Fruit fly (Drosophila melanogaster) whole organism, embryonic: ENCODE data around the gene CG32161.

ENCODE experiments used
- ATbp ChIP-seq: fragments of 200-800 bp; sonication (Bioruptor generic); optimal IDR thresholded peaks from 2 replicates; lab custom pipeline; 2017; ENCODE audit warnings: missing biosample characterization, mild to moderate bottlenecking, missing genetic modification characterization, missing genetic modification reagents
- Ada2b ChIP-seq: fragments of 200-800 bp; sonication (Bioruptor generic); IDR thresholded peaks from 2 replicates; pipeline ENCODE4 v1.3.6; 2022; ENCODE audit warnings: missing biosample characterization, missing genetic modification characterization
- Blimp-1 ChIP-seq: fragments of 200-800 bp; sonication (Bioruptor generic); optimal IDR thresholded peaks from 3 replicates; lab custom pipeline; 2018; ENCODE audit warnings: missing biosample characterization, missing genetic modification characterization, mild to moderate bottlenecking, moderate library complexity, missing genetic modification reagents
- CG10267 ChIP-seq: fragments of 200-800 bp; sonication (Bioruptor generic); optimal IDR thresholded peaks from 2 replicates; lab custom pipeline; 2018; ENCODE audit warnings: missing biosample characterization, mild to moderate bottlenecking, missing genetic modification characterization, moderate library complexity
- CG11398 ChIP-seq: fragments of 200-800 bp; sonication (Bioruptor generic); optimal IDR thresholded peaks from 2 replicates; lab custom pipeline; 2016; ENCODE audit warnings: missing biosample characterization, missing genetic modification characterization
- CG1603 ChIP-seq: fragments of 200-800 bp; sonication (Bioruptor generic); optimal IDR thresholded peaks from 2 replicates; lab custom pipeline; 2019; ENCODE audit warnings: missing biosample characterization, mild to moderate bottlenecking, missing genetic modification characterization, moderate library complexity
- CG16813 ChIP-seq: fragments of 200-800 bp; sonication (Bioruptor generic); IDR thresholded peaks from 3 replicates; pipeline ENCODE4 v1.3.6; 2022; ENCODE audit warnings: missing biosample characterization, missing genetic modification characterization; ENCODE audit not compliant: partially characterized antibody
- CG17361 ChIP-seq: fragments of 200-800 bp; sonication (Bioruptor generic); IDR thresholded peaks from 3 replicates; pipeline ENCODE4 v1.3.6; 2022; ENCODE audit warnings: missing biosample characterization, missing genetic modification characterization
- CG17612 ChIP-seq: fragments of 200-800 bp; sonication (Bioruptor generic); IDR thresholded peaks from 2 replicates; pipeline ENCODE4 v1.3.6; 2022; ENCODE audit warnings: missing biosample characterization, missing genetic modification characterization
- CG31388 ChIP-seq: fragments of 200-800 bp; sonication (Bioruptor generic); optimal IDR thresholded peaks from 2 replicates; lab custom pipeline; 2016; ENCODE audit warnings: missing biosample characterization, missing genetic modification characterization
- CG33557 ChIP-seq: fragments of 200-800 bp; sonication (Bioruptor generic); optimal IDR thresholded peaks from 2 replicates; lab custom pipeline; 2019; ENCODE audit warnings: missing biosample characterization, mild to moderate bottlenecking, missing genetic modification characterization, moderate library complexity
- CG5180 ChIP-seq: fragments of 200-800 bp; sonication (Bioruptor generic); optimal IDR thresholded peaks from 3 replicates; lab custom pipeline; 2017; ENCODE audit warnings: missing biosample characterization, missing genetic modification characterization, mild to moderate bottlenecking, moderate library complexity, missing genetic modification reagents
- CG6254 ChIP-seq: fragments of 200-800 bp; sonication (Bioruptor generic); optimal IDR thresholded peaks from 3 replicates; lab custom pipeline; 2017; ENCODE audit warnings: mild to moderate bottlenecking, missing biosample characterization, missing genetic modification reagents, missing genetic modification characterization
- CG6689 ChIP-seq: fragments of 200-800 bp; sonication (Bioruptor generic); IDR thresholded peaks from 2 replicates; pipeline ENCODE4 v1.3.6; 2022; ENCODE audit warnings: missing biosample characterization, missing genetic modification characterization
- CG6813 ChIP-seq: fragments of 200-800 bp; sonication (Bioruptor generic); optimal IDR thresholded peaks from 2 replicates; lab custom pipeline; 2017; ENCODE audit warnings: missing biosample characterization, missing genetic modification characterization, mild to moderate bottlenecking, moderate library complexity, missing genetic modification reagents
- CG7357 ChIP-seq: fragments of 200-800 bp; sonication (Bioruptor generic); IDR thresholded peaks from 3 replicates; pipeline ENCODE4 v1.3.6; 2022; ENCODE audit warnings: missing biosample characterization, missing genetic modification characterization
- CG7987 ChIP-seq: fragments of 200-800 bp; sonication (Bioruptor generic); optimal IDR thresholded peaks from 2 replicates; lab custom pipeline; 2018; ENCODE audit warnings: missing biosample characterization, mild to moderate bottlenecking, missing genetic modification characterization, moderate library complexity
- CG8281 ChIP-seq: fragments of 200-800 bp; sonication (Bioruptor generic); optimal IDR thresholded peaks from 2 replicates; lab custom pipeline; 2018; ENCODE audit warnings: missing biosample characterization, mild to moderate bottlenecking, missing genetic modification characterization, moderate library complexity
- HmgZ ChIP-seq: fragments of 200-800 bp; sonication (Bioruptor generic); optimal IDR thresholded peaks from 2 replicates; lab custom pipeline; 2018; ENCODE audit warnings: missing biosample characterization, mild to moderate bottlenecking, missing genetic modification characterization
- Hr3 ChIP-seq: fragments of 200-800 bp; sonication (Bioruptor generic); optimal IDR thresholded peaks from 3 replicates; lab custom pipeline; 2016; ENCODE audit warnings: missing biosample characterization, missing genetic modification characterization
- Jarid2 ChIP-seq: fragments of 200-800 bp; sonication (Bioruptor generic); optimal IDR thresholded peaks from 3 replicates; lab custom pipeline; 2017; ENCODE audit warnings: mild to moderate bottlenecking, missing biosample characterization, missing genetic modification reagents, missing genetic modification characterization
- Mad ChIP-seq: fragments of 200-800 bp; sonication (Bioruptor generic); optimal IDR thresholded peaks from 2 replicates; lab custom pipeline; 2016; ENCODE audit warnings: missing biosample characterization, missing genetic modification characterization
- Meics ChIP-seq: fragments of 200-800 bp; sonication (Bioruptor generic); optimal IDR thresholded peaks from 2 replicates; lab custom pipeline; 2017; ENCODE audit warnings: missing biosample characterization, mild to moderate bottlenecking, missing genetic modification characterization
- NFAT ChIP-seq: fragments of 200-800 bp; sonication (Bioruptor generic); IDR thresholded peaks from 2 replicates; pipeline ENCODE4 v1.3.6; 2022; ENCODE audit warnings: missing biosample characterization, missing genetic modification characterization
- Nf-YC ChIP-seq: fragments of 200-800 bp; optimal IDR thresholded peaks from 3 replicates; lab custom pipeline; 2019; ENCODE audit warnings: missing biosample characterization, mild to moderate bottlenecking, missing genetic modification characterization, moderate library complexity
- Sry-δ ChIP-seq: fragments of 200-800 bp; sonication (Bioruptor generic); optimal IDR thresholded peaks from 2 replicates; lab custom pipeline; 2016; ENCODE audit warnings: missing biosample characterization, missing genetic modification characterization
- Ssrp ChIP-seq: fragments of 200-800 bp; sonication (Bioruptor generic); optimal IDR thresholded peaks from 2 replicates; lab custom pipeline; 2018; ENCODE audit warnings: missing biosample characterization, mild to moderate bottlenecking, missing genetic modification characterization, moderate library complexity
- crol ChIP-seq: fragments of 200-800 bp; sonication (Bioruptor generic); IDR thresholded peaks from 2 replicates; pipeline ENCODE4 v1.3.6; 2022; ENCODE audit warnings: missing biosample characterization, missing genetic modification characterization
- da ChIP-seq: fragments of 200-800 bp; sonication (Bioruptor generic); optimal IDR thresholded peaks from 2 replicates; lab custom pipeline; 2016; ENCODE audit warnings: missing biosample characterization, missing genetic modification characterization
- dimm ChIP-seq: fragments of 200-800 bp; sonication (Bioruptor generic); IDR thresholded peaks from 2 replicates; pipeline ENCODE4 v1.3.6; 2022; ENCODE audit warnings: missing biosample characterization, missing genetic modification characterization
- dpn ChIP-seq, 2 experiments: fragments of 200-800 bp; sonication (Bioruptor generic); optimal IDR thresholded peaks; 3 replicates each; lab custom pipeline; 2016; ENCODE audit warnings: missing biosample characterization in 2 of 2, missing genetic modification characterization in 2 of 2
- ems ChIP-seq: fragments of 200-800 bp; sonication (Bioruptor generic); optimal IDR thresholded peaks from 3 replicates; lab custom pipeline; 2016; ENCODE audit warnings: missing biosample characterization, missing genetic modification characterization
- fd96Cb ChIP-seq: fragments of 200-800 bp; sonication (Bioruptor generic); optimal IDR thresholded peaks from 2 replicates; lab custom pipeline; 2018; ENCODE audit warnings: missing biosample characterization, mild to moderate bottlenecking, missing genetic modification characterization, moderate library complexity
- fru ChIP-seq: fragments of >200 bp; optimal IDR thresholded peaks from 2 replicates; lab custom pipeline; 2017
- ham ChIP-seq: fragments of 200-800 bp; sonication (Bioruptor generic); IDR thresholded peaks from 2 replicates; pipeline ENCODE4 v1.3.6; 2022; ENCODE audit warnings: missing biosample characterization, missing genetic modification characterization
- hkb ChIP-seq, 2 experiments: fragments of 200-800 bp in 1 of 2; fragments of >200 bp in 1 of 2; sonication (Bioruptor generic) in 1 of 2; IDR thresholded peaks in 1 of 2; optimal IDR thresholded peaks in 1 of 2; 2 replicates each; pipeline versions ENCODE4 v1.3.6 to Lab custom; 2017 to 2022; ENCODE audit warnings: missing biosample characterization in 1 of 2, missing genetic modification characterization in 1 of 2
- luna ChIP-seq: fragments of 200-800 bp; sonication (Bioruptor generic); optimal IDR thresholded peaks from 2 replicates; lab custom pipeline; 2016; ENCODE audit warnings: missing biosample characterization, missing genetic modification characterization
- pros ChIP-seq: fragments of 200-800 bp; sonication (Bioruptor generic); optimal IDR thresholded peaks from 3 replicates; lab custom pipeline; 2019; ENCODE audit warnings: missing biosample characterization, mild to moderate bottlenecking, missing genetic modification characterization, moderate library complexity
- scrt ChIP-seq: fragments of 200-800 bp; sonication (Bioruptor generic); optimal IDR thresholded peaks from 2 replicates; lab custom pipeline; 2018; ENCODE audit warnings: missing biosample characterization, mild to moderate bottlenecking, missing genetic modification characterization, moderate library complexity
- trem ChIP-seq: fragments of 200-800 bp; optimal IDR thresholded peaks from 3 replicates; lab custom pipeline; 2019; ENCODE audit warnings: missing biosample characterization, mild to moderate bottlenecking, missing genetic modification characterization, moderate library complexity
- trh ChIP-seq: fragments of 200-800 bp; sonication (Bioruptor generic); optimal IDR thresholded peaks from 2 replicates; lab custom pipeline; 2016; ENCODE audit warnings: missing biosample characterization, missing genetic modification characterization
- tup ChIP-seq: fragments of 200-800 bp; sonication (Bioruptor generic); optimal IDR thresholded peaks from 2 replicates; lab custom pipeline; 2016; ENCODE audit warnings: missing biosample characterization, mild to moderate bottlenecking, missing genetic modification characterization, moderate library complexity
- tx ChIP-seq: fragments of 200-800 bp; sonication (Bioruptor generic); optimal IDR thresholded peaks from 2 replicates; lab custom pipeline; 2016; ENCODE audit warnings: missing biosample characterization, missing genetic modification characterization
- vvl ChIP-seq: fragments of 200-800 bp; sonication (Bioruptor generic); IDR thresholded peaks from 2 replicates; pipeline ENCODE4 v1.3.6; 2022; ENCODE audit warnings: missing biosample characterization, missing genetic modification characterization
- wor ChIP-seq: fragments of 200-800 bp; sonication (Bioruptor generic); IDR thresholded peaks from 2 replicates; pipeline ENCODE4 v1.3.6; 2022; ENCODE audit warnings: missing biosample characterization, missing genetic modification characterization
- zen2 ChIP-seq: fragments of 200-800 bp; sonication (Bioruptor generic); IDR thresholded peaks from 3 replicates; pipeline ENCODE4 v1.3.6; 2022; ENCODE audit warnings: missing biosample characterization, missing genetic modification characterization; ENCODE audit not compliant: partially characterized antibody
- zf30C ChIP-seq: fragments of 200-800 bp; sonication (Bioruptor generic); optimal IDR thresholded peaks from 3 replicates; lab custom pipeline; 2018; ENCODE audit warnings: missing biosample characterization, mild to moderate bottlenecking, missing genetic modification characterization
- zfh2 ChIP-seq: fragments of 200-800 bp; sonication (Bioruptor generic); optimal IDR thresholded peaks from 2 replicates; lab custom pipeline; 2016; ENCODE audit warnings: missing biosample characterization, missing genetic modification characterization

Gene CG32161

DNA sequence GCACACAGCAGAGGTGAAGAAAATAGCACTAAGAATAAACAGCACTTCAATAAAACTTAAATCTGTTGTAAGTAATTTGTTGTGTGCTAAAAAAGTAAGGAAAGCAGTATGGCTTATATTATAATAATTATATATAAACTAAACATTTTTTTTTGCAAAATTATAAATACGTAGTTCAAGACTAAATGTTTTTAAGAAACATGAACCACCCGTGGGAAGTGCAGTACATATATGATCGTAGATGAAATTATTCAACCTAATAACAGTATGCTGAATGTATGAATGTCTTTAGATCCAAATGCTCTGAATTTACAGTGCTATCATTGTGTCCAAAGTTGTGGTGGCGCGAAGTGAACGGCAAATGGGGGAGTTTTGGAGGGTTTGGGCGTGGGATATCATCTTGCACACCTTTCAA lies 24.7 kb downstream of the CG32161 start (continued):
- TF ChIP-seq CG31388 (GFP tag; lab: Kevin White, UChicago): no peak
- no peak for TF ChIP-seq CG6254 (GFP tag; lab: Kevin White, UChicago)
- TF ChIP-seq CG6689: 0 out of 2 replicates have a peak, but pooled peaks have one; percentile 15
- no peak for TF ChIP-seq hkb (optimal IDR thresholded peaks at IDR 0.05; lab: Kevin White, UChicago)
- TF ChIP-seq hkb (GFP tag; IDR thresholded peaks at IDR 0.05; lab: Robert Waterston, UW): no peak; the same call in 1 of the 2 replicates
- TF ChIP-seq ham (GFP tag; lab: Robert Waterston, UW): no peak
- TF ChIP-seq da (GFP tag; lab: Kevin White, UChicago): no peak
- no peak for TF ChIP-seq NFAT
- peak in 1 of 2 experiments; percentile 8 for TF ChIP-seq dpn (GFP tag; optimal IDR thresholded peaks at IDR 0.05; lab: Kevin White, UChicago)
- no peak for TF ChIP-seq CG17612 (GFP tag; lab: Robert Waterston, UW)
- TF ChIP-seq Ssrp (tag; lab: Kevin White, UChicago): peak; percentile 11
- TF ChIP-seq zen2 (GFP tag; lab: Robert Waterston, UW): no peak
- no peak for TF ChIP-seq CG16813 (GFP tag; lab: Robert Waterston, UW)
- TF ChIP-seq Mad (GFP tag; lab: Kevin White, UChicago): no peak
- TF ChIP-seq dimm: no peak
- no peak for TF ChIP-seq scrt
- TF ChIP-seq fru (lab: Kevin White, UChicago): no peak
- peak; percentile 58 for TF ChIP-seq Blimp-1 (GFP tag; lab: Kevin White, UChicago)
- no peak for TF ChIP-seq Ada2b (GFP tag; lab: Robert Waterston, UW)
- no peak for TF ChIP-seq CG1603 (tag; lab: Kevin White, UChicago)
- peak; percentile 46 for TF ChIP-seq fd96Cb (tag; lab: Kevin White, UChicago)
- TF ChIP-seq trh (GFP tag; lab: Kevin White, UChicago): no peak
- no peak for TF ChIP-seq CG6813 (GFP tag; lab: Kevin White, UChicago)
- TF ChIP-seq Meics (GFP tag; lab: Kevin White, UChicago): peak; percentile 30
- TF ChIP-seq CG11398 (GFP tag; lab: Kevin White, UChicago): no peak
- peak; percentile 47; the same call in 2 of the 3 replicates for TF ChIP-seq CG17361 (GFP tag; lab: Robert Waterston, UW)
- no peak; the same call in 1 of the 2 replicates for TF ChIP-seq crol (GFP tag; lab: Robert Waterston, UW)
- TF ChIP-seq trem (tag; lab: Kevin White, UChicago): no peak
- TF ChIP-seq zf30C (GFP tag; lab: Kevin White, UChicago): no peak
- no peak for TF ChIP-seq pros (GFP tag; lab: Kevin White, UChicago)
- no peak for TF ChIP-seq Jarid2 (GFP tag; lab: Kevin White, UChicago)
- TF ChIP-seq Nf-YC (tag; lab: Kevin White, UChicago): no peak
- TF ChIP-seq luna (GFP tag; lab: Kevin White, UChicago): no peak
- no peak for TF ChIP-seq tx (GFP tag; lab: Kevin White, UChicago)
- no peak for TF ChIP-seq CG8281 (tag; lab: Kevin White, UChicago)
- TF ChIP-seq zfh2: no peak
- TF ChIP-seq CG5180 (GFP tag; lab: Kevin White, UChicago): no peak
- no peak for TF ChIP-seq CG33557 (GFP tag; lab: Kevin White, UChicago)
- no peak for TF ChIP-seq CG7357 (GFP tag; lab: Robert Waterston, UW)
- TF ChIP-seq HmgZ: no peak
- TF ChIP-seq CG10267 (tag; lab: Kevin White, UChicago): peak; percentile 43
- TF ChIP-seq wor: no peak
- TF ChIP-seq Sry-δ (GFP tag; lab: Kevin White, UChicago): no peak
- peak; percentile 42 for TF ChIP-seq ATbp (GFP tag; lab: Kevin White, UChicago)
- no peak for TF ChIP-seq vvl
- TF ChIP-seq ems (GFP tag; lab: Kevin White, UChicago): no peak
- no peak for TF ChIP-seq Hr3 (GFP tag; lab: Kevin White, UChicago)
- TF ChIP-seq CG7987 (GFP tag; lab: Kevin White, UChicago): no peak
- TF ChIP-seq tup (GFP tag; lab: Kevin White, UChicago): no peak
